Fruit fly (Drosophila melanogaster) whole organism, embryonic: ENCODE results near the gene mRpL13.

Experiments used
- B-H1 ChIP-seq: fragments of 200-800 bp; sonication (Bioruptor generic); IDR thresholded peaks from 3 replicates; pipeline ENCODE4 v1.3.6; 2022; ENCODE audit warnings: missing biosample characterization, missing genetic modification characterization
- BtbVII ChIP-seq: fragments of 200-800 bp; sonication (Bioruptor generic); optimal IDR thresholded peaks from 3 replicates; lab custom pipeline; 2017; ENCODE audit warnings: missing biosample characterization, mild to moderate bottlenecking, missing genetic modification characterization
- CG10979 ChIP-seq: fragments of 200-800 bp; sonication (Bioruptor generic); optimal IDR thresholded peaks from 2 replicates; lab custom pipeline; 2018; ENCODE audit warnings: missing biosample characterization, mild to moderate bottlenecking, missing genetic modification characterization, moderate library complexity
- CG11456 ChIP-seq: fragments of 200-800 bp; sonication (Bioruptor generic); IDR thresholded peaks from 3 replicates; pipeline ENCODE4 v1.3.6; 2022; ENCODE audit warnings: missing biosample characterization, missing genetic modification characterization
- CG11504 ChIP-seq: fragments of 200-800 bp; sonication (Bioruptor generic); optimal IDR thresholded peaks from 3 replicates; lab custom pipeline; 2019; ENCODE audit warnings: missing biosample characterization, mild to moderate bottlenecking, missing genetic modification characterization, moderate library complexity
- CG12219 ChIP-seq: fragments of 200-800 bp; sonication (Bioruptor generic); optimal IDR thresholded peaks from 3 replicates; lab custom pipeline; 2018; ENCODE audit warnings: missing biosample characterization, mild to moderate bottlenecking, missing genetic modification characterization
- CG13624 ChIP-seq: fragments of 200-800 bp; sonication (Bioruptor generic); optimal IDR thresholded peaks from 2 replicates; lab custom pipeline; 2016; ENCODE audit warnings: missing biosample characterization, missing genetic modification characterization
- CG13894 ChIP-seq: fragments of 200-800 bp; sonication (Bioruptor generic); optimal IDR thresholded peaks from 3 replicates; lab custom pipeline; 2018; ENCODE audit warnings: missing biosample characterization, mild to moderate bottlenecking, missing genetic modification characterization, moderate library complexity
- CG14050 ChIP-seq: fragments of 200-800 bp; sonication (Bioruptor generic); IDR thresholded peaks from 3 replicates; pipeline ENCODE4 v1.3.6; 2022; ENCODE audit warnings: missing biosample characterization, missing genetic modification characterization
- CG14667 ChIP-seq: fragments of 200-800 bp; sonication (Bioruptor generic); IDR thresholded peaks from 2 replicates; pipeline ENCODE4 v1.3.6; 2022; ENCODE audit warnings: missing biosample characterization, missing genetic modification characterization
- CG15269 ChIP-seq: fragments of 200-800 bp; sonication (Bioruptor generic); optimal IDR thresholded peaks from 2 replicates; lab custom pipeline; 2018; ENCODE audit warnings: missing biosample characterization, mild to moderate bottlenecking, missing genetic modification characterization, moderate library complexity
- CG16815 ChIP-seq: fragments of 200-800 bp; sonication (Bioruptor generic); optimal IDR thresholded peaks from 3 replicates; lab custom pipeline; 2017; ENCODE audit warnings: missing biosample characterization, mild to moderate bottlenecking, missing genetic modification characterization
- CG2199 ChIP-seq: fragments of 200-800 bp; sonication (Bioruptor generic); IDR thresholded peaks from 3 replicates; pipeline ENCODE4 v1.3.6; 2022; ENCODE audit warnings: missing biosample characterization, missing genetic modification characterization
- CG32532 ChIP-seq: fragments of 200-800 bp; sonication (Bioruptor generic); IDR thresholded peaks from 2 replicates; pipeline ENCODE4 v1.3.6; 2022; ENCODE audit warnings: missing biosample characterization, missing genetic modification characterization
- CG34376 ChIP-seq: fragments of 200-800 bp; sonication (Bioruptor generic); optimal IDR thresholded peaks from 2 replicates; lab custom pipeline; 2018; ENCODE audit warnings: missing biosample characterization, mild to moderate bottlenecking, missing genetic modification characterization
- CG3838 ChIP-seq: fragments of 200-800 bp; sonication (Bioruptor generic); optimal IDR thresholded peaks from 3 replicates; lab custom pipeline; 2016; ENCODE audit warnings: missing biosample characterization, missing genetic modification characterization
- CG4617 ChIP-seq: fragments of 200-800 bp; sonication (Bioruptor generic); optimal IDR thresholded peaks from 3 replicates; lab custom pipeline; 2016; ENCODE audit warnings: missing biosample characterization, missing genetic modification characterization, borderline replicate concordance
- CG7556 ChIP-seq: fragments of 200-800 bp; sonication (Bioruptor generic); optimal IDR thresholded peaks from 2 replicates; lab custom pipeline; 2017; ENCODE audit warnings: missing biosample characterization, mild to moderate bottlenecking, missing genetic modification characterization
- CG8924 ChIP-seq: fragments of 200-800 bp; optimal IDR thresholded peaks from 3 replicates; lab custom pipeline; 2019; ENCODE audit warnings: missing biosample characterization, mild to moderate bottlenecking, missing genetic modification characterization, moderate library complexity
- Doc2 ChIP-seq: fragments of 200-800 bp; sonication (Bioruptor generic); IDR thresholded peaks from 2 replicates; pipeline ENCODE4 v1.3.6; 2022; ENCODE audit warnings: missing biosample characterization, missing genetic modification characterization
- Ets65A ChIP-seq: fragments of 200-800 bp; sonication (Bioruptor generic); peaks from one replicate; lab custom pipeline; 2016; ENCODE audit warnings: missing biosample characterization, missing genetic modification characterization
- HLH54F ChIP-seq: fragments of 200-800 bp; sonication (Bioruptor generic); optimal IDR thresholded peaks from 3 replicates; lab custom pipeline; 2016; ENCODE audit warnings: missing biosample characterization, missing genetic modification characterization
- Hey ChIP-seq: fragments of 200-800 bp; sonication (Bioruptor generic); optimal IDR thresholded peaks from 3 replicates; lab custom pipeline; 2018; ENCODE audit warnings: missing biosample characterization, mild to moderate bottlenecking, missing genetic modification characterization
- Kr ChIP-seq: fragments of 200-800 bp; sonication (Bioruptor generic); optimal IDR thresholded peaks from 2 replicates; lab custom pipeline; 2017; ENCODE audit warnings: missing biosample characterization, mild to moderate bottlenecking, missing genetic modification characterization
- MTF-1 ChIP-seq: fragments of 200-800 bp; sonication (Bioruptor generic); optimal IDR thresholded peaks from 2 replicates; lab custom pipeline; 2018; ENCODE audit warnings: missing biosample characterization, mild to moderate bottlenecking, missing genetic modification characterization, borderline replicate concordance
- Myb ChIP-seq: fragments of 200-800 bp; sonication (Bioruptor generic); optimal IDR thresholded peaks from 2 replicates; lab custom pipeline; 2016; ENCODE audit warnings: missing biosample characterization, missing genetic modification characterization
- NC2β ChIP-seq: fragments of 200-800 bp; sonication (Bioruptor generic); optimal IDR thresholded peaks from 2 replicates; lab custom pipeline; 2016; ENCODE audit warnings: missing biosample characterization, missing genetic modification characterization
- Six4 ChIP-seq: fragments of 200-800 bp; sonication (Bioruptor generic); optimal IDR thresholded peaks from 2 replicates; lab custom pipeline; 2016; ENCODE audit warnings: missing biosample characterization, missing genetic modification characterization
- TFAM ChIP-seq: fragments of 200-800 bp; sonication (Bioruptor generic); optimal IDR thresholded peaks from 2 replicates; lab custom pipeline; 2017; ENCODE audit warnings: missing biosample characterization, missing genetic modification characterization, inconsistent platforms
- Taf1 ChIP-seq: fragments of 200-800 bp; sonication (Bioruptor generic); IDR thresholded peaks from 2 replicates; pipeline ENCODE4 v1.3.6; 2022; ENCODE audit warnings: missing biosample characterization, missing genetic modification characterization
- Usf ChIP-seq: fragments of 200-800 bp; sonication (Bioruptor generic); optimal IDR thresholded peaks from 2 replicates; lab custom pipeline; 2017; ENCODE audit warnings: missing genotype, missing biosample characterization, missing genetic modification characterization
- ash1 ChIP-seq: fragments of 200-800 bp; sonication (Bioruptor generic); optimal IDR thresholded peaks from 2 replicates; lab custom pipeline; 2018; ENCODE audit warnings: missing biosample characterization, mild to moderate bottlenecking, missing genetic modification characterization
- bsh ChIP-seq, 2 experiments: fragments of 200-800 bp; sonication (Bioruptor generic); optimal IDR thresholded peaks; 2 replicates each; lab custom pipeline; 2017 to 2018; ENCODE audit warnings: mild to moderate bottlenecking in 2 of 2, missing biosample characterization in 2 of 2, missing genetic modification characterization in 2 of 2, moderate library complexity in 1 of 2
- chinmo ChIP-seq: fragments of 200-800 bp; sonication (Bioruptor generic); IDR thresholded peaks from 4 replicates; pipeline ENCODE4 v1.3.6; 2022; ENCODE audit warnings: missing biosample characterization, missing genetic modification characterization; ENCODE audit not compliant: partially characterized antibody
- crc ChIP-seq: fragments of 200-800 bp; sonication (Bioruptor generic); optimal IDR thresholded peaks from 2 replicates; lab custom pipeline; 2016; ENCODE audit warnings: missing biosample characterization, missing genetic modification characterization
- cwo ChIP-seq: fragments of 200-800 bp; sonication (Bioruptor generic); optimal IDR thresholded peaks from 3 replicates; lab custom pipeline; 2017; ENCODE audit warnings: missing biosample characterization, missing genetic modification characterization, mild to moderate bottlenecking, moderate library complexity, missing genetic modification reagents
- ems ChIP-seq: fragments of 200-800 bp; sonication (Bioruptor generic); optimal IDR thresholded peaks from 3 replicates; lab custom pipeline; 2016; ENCODE audit warnings: missing biosample characterization, missing genetic modification characterization
- fd64A ChIP-seq: fragments of 200-800 bp; sonication (Bioruptor generic); optimal IDR thresholded peaks from 3 replicates; lab custom pipeline; 2018; ENCODE audit warnings: missing biosample characterization, mild to moderate bottlenecking, missing genetic modification characterization
- gce ChIP-seq: fragments of 200-800 bp; sonication (Bioruptor generic); IDR thresholded peaks from 3 replicates; pipeline ENCODE4 v1.3.6; 2022; ENCODE audit warnings: missing biosample characterization, missing genetic modification characterization
- kay ChIP-seq: fragments of 200-800 bp; sonication (Bioruptor generic); optimal IDR thresholded peaks from 2 replicates; lab custom pipeline; 2016; ENCODE audit warnings: missing biosample characterization, missing genetic modification characterization
- knrl ChIP-seq: fragments of 200-800 bp; sonication (Bioruptor generic); IDR thresholded peaks from 3 replicates; pipeline ENCODE4 v1.3.6; 2022; ENCODE audit warnings: missing biosample characterization, missing genetic modification characterization; ENCODE audit not compliant: partially characterized antibody
- lbe ChIP-seq: fragments of 200-800 bp; sonication (Bioruptor generic); optimal IDR thresholded peaks from 2 replicates; lab custom pipeline; 2016; ENCODE audit warnings: missing biosample characterization, mild to moderate bottlenecking, missing genetic modification characterization
- luna ChIP-seq: fragments of 200-800 bp; sonication (Bioruptor generic); optimal IDR thresholded peaks from 2 replicates; lab custom pipeline; 2016; ENCODE audit warnings: missing biosample characterization, missing genetic modification characterization
- otp ChIP-seq: fragments of 200-800 bp; sonication (Bioruptor generic); IDR thresholded peaks from 3 replicates; pipeline ENCODE4, ENCODE4 v1.3.6; 2022; ENCODE audit warnings: missing biosample characterization, missing genetic modification characterization
- p53 ChIP-seq: fragments of 200-800 bp; sonication (Bioruptor generic); optimal IDR thresholded peaks from 2 replicates; lab custom pipeline; 2016; ENCODE audit warnings: missing biosample characterization, missing genetic modification characterization
- sim ChIP-seq: fragments of 200-800 bp; sonication (Bioruptor generic); IDR thresholded peaks from 2 replicates; pipeline ENCODE4 v1.3.6; 2022; ENCODE audit warnings: missing biosample characterization, missing genetic modification characterization
- slp2 ChIP-seq: fragments of 200-800 bp; sonication (Bioruptor generic); optimal IDR thresholded peaks from 2 replicates; lab custom pipeline; 2016; ENCODE audit warnings: missing biosample characterization, missing genetic modification characterization
- tup ChIP-seq: fragments of 200-800 bp; sonication (Bioruptor generic); optimal IDR thresholded peaks from 2 replicates; lab custom pipeline; 2016; ENCODE audit warnings: missing biosample characterization, mild to moderate bottlenecking, missing genetic modification characterization, moderate library complexity
- wdn ChIP-seq: fragments of 200-800 bp; sonication (Bioruptor generic); IDR thresholded peaks from 2 replicates; pipeline ENCODE4 v1.3.6; 2022; ENCODE audit warnings: missing biosample characterization, missing genetic modification characterization
- z ChIP-seq: fragments of 200-800 bp; sonication (Bioruptor generic); IDR thresholded peaks from 3 replicates; pipeline ENCODE4 v1.3.6; 2022; ENCODE audit warnings: missing biosample characterization, missing genetic modification characterization
- zfh2 ChIP-seq: fragments of 200-800 bp; sonication (Bioruptor generic); optimal IDR thresholded peaks from 2 replicates; lab custom pipeline; 2016; ENCODE audit warnings: missing biosample characterization, missing genetic modification characterization

The mRpL13 gene

dm6 chr2L:18881014-18881660 lies 22.1 kb upstream of the mRpL13 start, which contains the start of gene tup:
Gene tup (minus strand): TSS chr2L:18881261.
- no peak for TF ChIP-seq bsh (GFP tag; optimal IDR thresholded peaks at IDR 0.05; lab: Kevin White, UChicago)
- no peak for TF ChIP-seq z (GFP tag; lab: Robert Waterston, UW)
- no peak for TF ChIP-seq Six4 (GFP tag; lab: Kevin White, UChicago)
- no peak for TF ChIP-seq Hey (tag; lab: Kevin White, UChicago)
- TF ChIP-seq CG11456, result no peak
- TF ChIP-seq Kr, result no peak
- no peak for TF ChIP-seq Myb (GFP tag; lab: Kevin White, UChicago)
- peak; percentile 17 for TF ChIP-seq CG11504
- no peak for TF ChIP-seq CG3838
- 0 out of 2 replicates have a peak, but pooled peaks have one; percentile 11 for TF ChIP-seq CG32532 (GFP tag; lab: Robert Waterston, UW)
- no peak for TF ChIP-seq crc
- TF ChIP-seq Doc2 (GFP tag; lab: Robert Waterston, UW), result no peak
- TF ChIP-seq luna (GFP tag; lab: Kevin White, UChicago), result no peak
- TF ChIP-seq TFAM (GFP tag; lab: Kevin White, UChicago), result no peak
- TF ChIP-seq sim (GFP tag; lab: Robert Waterston, UW), result no peak
- no peak for TF ChIP-seq CG4617 (GFP tag; lab: Kevin White, UChicago)
- peak; percentile 31 for TF ChIP-seq CG13894 (tag; lab: Kevin White, UChicago)
- peak; percentile 24; the same call in 1 of the 3 replicates for TF ChIP-seq CG2199
- TF ChIP-seq CG14667 (GFP tag; lab: Robert Waterston, UW), result no peak
- no peak for TF ChIP-seq CG34376 (GFP tag; lab: Kevin White, UChicago)
- TF ChIP-seq slp2 (GFP tag; lab: Kevin White, UChicago), result no peak
- peak; percentile 51 for TF ChIP-seq ash1 (GFP tag; lab: Kevin White, UChicago)
- no peak for TF ChIP-seq kay (GFP tag; lab: Kevin White, UChicago)
- TF ChIP-seq otp (GFP tag; lab: Robert Waterston, UW), result no peak
- TF ChIP-seq CG10979 (tag; lab: Kevin White, UChicago), result no peak
- TF ChIP-seq CG7556 (GFP tag; lab: Kevin White, UChicago), result no peak
- no peak for TF ChIP-seq tup (GFP tag; lab: Kevin White, UChicago)
- TF ChIP-seq CG14050 (GFP tag; lab: Robert Waterston, UW), result no peak
- no peak for TF ChIP-seq Usf (GFP tag; lab: Kevin White, UChicago)
- TF ChIP-seq MTF-1 (GFP tag; lab: Kevin White, UChicago), result no peak
- TF ChIP-seq NC2β (GFP tag; lab: Kevin White, UChicago), result no peak
- peak; percentile 39; the same call in 2 of the 3 replicates for TF ChIP-seq knrl (GFP tag; lab: Robert Waterston, UW)
- no peak for TF ChIP-seq Ets65A (GFP tag; lab: Kevin White, UChicago)
- no peak for TF ChIP-seq CG12219 (GFP tag; lab: Kevin White, UChicago)
- TF ChIP-seq zfh2 (GFP tag; lab: Kevin White, UChicago), result no peak
- TF ChIP-seq BtbVII, result no peak
- TF ChIP-seq chinmo (GFP tag; lab: Robert Waterston, UW), result peak; percentile 97
- TF ChIP-seq gce (GFP tag; lab: Robert Waterston, UW), result peak; percentile 6; the same call in 1 of the 3 replicates
- TF ChIP-seq CG16815 (GFP tag; lab: Kevin White, UChicago), result no peak
- TF ChIP-seq p53 (GFP tag; lab: Kevin White, UChicago), result no peak
- no peak for TF ChIP-seq B-H1 (GFP tag; lab: Robert Waterston, UW)
- TF ChIP-seq CG8924, result peak; percentile 17
- TF ChIP-seq fd64A (GFP tag; lab: Kevin White, UChicago), result peak; percentile 26
- TF ChIP-seq HLH54F (GFP tag; lab: Kevin White, UChicago), result no peak
- no peak for TF ChIP-seq ems (GFP tag; lab: Kevin White, UChicago)
- TF ChIP-seq wdn (GFP tag; lab: Robert Waterston, UW), result no peak
- TF ChIP-seq cwo, result no peak
- no peak for TF ChIP-seq Taf1 (GFP tag; lab: Robert Waterston, UW)
- TF ChIP-seq CG13624, result no peak
- no peak for TF ChIP-seq CG15269 (tag; lab: Kevin White, UChicago)
- no peak for TF ChIP-seq lbe (GFP tag; lab: Kevin White, UChicago)
